Worm (Caenorhabditis elegans) whole organism, L2 larva: ENCODE data around the gene srg-34.

Experiments
- C34F6.9 ChIP-seq: fragments of 150-350 bp; optimal IDR thresholded peaks from 2 replicates; lab custom pipeline; 2014; ENCODE audit warnings: missing biosample characterization, missing genetic modification characterization
- egl-27 ChIP-seq: sonication (generic microtip); optimal IDR thresholded peaks from 3 replicates; lab custom pipeline; 2017; ENCODE audit warnings: missing biosample characterization, missing genetic modification reagents, missing genetic modification characterization
- lin-39 ChIP-seq: fragments of 150-350 bp; optimal IDR thresholded peaks from 2 replicates; lab custom pipeline; 2014; ENCODE audit warnings: missing biosample characterization, missing genetic modification reagents, missing genetic modification characterization
- nhr-25 ChIP-seq: fragments of 150-350 bp; sonication (generic microtip); optimal IDR thresholded peaks from 3 replicates; lab custom pipeline; 2014; ENCODE audit warnings: missing biosample characterization, missing genetic modification characterization
- unc-55 ChIP-seq: fragments of 150-350 bp; sonication (generic microtip); optimal IDR thresholded peaks from 3 replicates; lab custom pipeline; 2014; ENCODE audit warnings: missing biosample characterization, missing genetic modification reagents, missing genetic modification characterization
- unc-62 ChIP-seq: fragments of 150-350 bp; optimal IDR thresholded peaks from 2 replicates; lab custom pipeline; 2014; ENCODE audit warnings: missing biosample characterization, missing genetic modification reagents, missing genetic modification characterization
- zag-1 ChIP-seq: fragments of 150-350 bp; optimal IDR thresholded peaks from 2 replicates; lab custom pipeline; 2014; ENCODE audit warnings: missing biosample characterization, missing genetic modification characterization
- ztf-4 ChIP-seq: fragments of 150-350 bp; optimal IDR thresholded peaks from 2 replicates; lab custom pipeline; 2014; ENCODE audit warnings: missing biosample characterization, missing genetic modification characterization

- TF ChIP-seq nhr-25 (tag; lab: Kevin White, UChicago) = no peak
- no peak for TF ChIP-seq egl-27 (tag; lab: Kevin White, UChicago)
- no peak for TF ChIP-seq lin-39
- TF ChIP-seq zag-1 (tag; lab: Kevin White, UChicago) = no peak
- TF ChIP-seq unc-55 (GFP tag; lab: Kevin White, UChicago) = no peak
- TF ChIP-seq unc-62 (GFP tag; lab: Kevin White, UChicago) = no peak
- no peak for TF ChIP-seq C34F6.9 (tag; lab: Kevin White, UChicago)
- no peak for TF ChIP-seq ztf-4 (tag; lab: Kevin White, UChicago)
Measured at ce11 chrV:18589585-18589984, 24.9 kb upstream of the srg-34 start.
